Worm (Caenorhabditis elegans) whole organism, L2 larva: ENCODE results near the gene F17H10.2.
A peak's percentile ranks its signal among the peaks of the same experiment; 100 is the strongest.

Experiments used
- ZK546.5 ChIP-seq: sonication (generic microtip); optimal IDR thresholded peaks from 2 replicates; lab custom pipeline; 2017; ENCODE audit warnings: missing biosample characterization, missing genetic modification characterization
- fos-1 ChIP-seq: fragments of 150-350 bp; optimal IDR thresholded peaks from 2 replicates; lab custom pipeline; 2014; ENCODE audit warnings: missing biosample characterization, missing genetic modification characterization
- lin-13 ChIP-seq: fragments of 150-350 bp; optimal IDR thresholded peaks from 2 replicates; lab custom pipeline; 2014; ENCODE audit warnings: missing biosample characterization, missing genetic modification reagents, missing genetic modification characterization
- mdl-1 ChIP-seq, 2 experiments: fragments of 150-350 bp in 1 of 2; sonication (generic microtip) in 1 of 2; optimal IDR thresholded peaks; 2 replicates each; lab custom pipeline; 2017; ENCODE audit warnings: missing biosample characterization in 2 of 2, missing genetic modification characterization in 2 of 2
- nhr-12 ChIP-seq: fragments of 150-350 bp; optimal IDR thresholded peaks from 2 replicates; lab custom pipeline; 2014; ENCODE audit warnings: missing biosample characterization, missing genetic modification characterization
- nhr-129 ChIP-seq: fragments of 150-350 bp; optimal IDR thresholded peaks from 2 replicates; lab custom pipeline; 2014; ENCODE audit warnings: missing biosample characterization, missing genetic modification characterization
- nhr-237 ChIP-seq: fragments of 150-350 bp; optimal IDR thresholded peaks from 2 replicates; lab custom pipeline; 2014; ENCODE audit warnings: missing biosample characterization, missing genetic modification characterization
- snpc-4 ChIP-seq: fragments of 150-350 bp; optimal IDR thresholded peaks from 2 replicates; lab custom pipeline; 2014; ENCODE audit warnings: missing biosample characterization, missing genetic modification characterization
- unc-62 ChIP-seq: fragments of 150-350 bp; optimal IDR thresholded peaks from 2 replicates; lab custom pipeline; 2014; ENCODE audit warnings: missing biosample characterization, missing genetic modification reagents, missing genetic modification characterization

DNA sequence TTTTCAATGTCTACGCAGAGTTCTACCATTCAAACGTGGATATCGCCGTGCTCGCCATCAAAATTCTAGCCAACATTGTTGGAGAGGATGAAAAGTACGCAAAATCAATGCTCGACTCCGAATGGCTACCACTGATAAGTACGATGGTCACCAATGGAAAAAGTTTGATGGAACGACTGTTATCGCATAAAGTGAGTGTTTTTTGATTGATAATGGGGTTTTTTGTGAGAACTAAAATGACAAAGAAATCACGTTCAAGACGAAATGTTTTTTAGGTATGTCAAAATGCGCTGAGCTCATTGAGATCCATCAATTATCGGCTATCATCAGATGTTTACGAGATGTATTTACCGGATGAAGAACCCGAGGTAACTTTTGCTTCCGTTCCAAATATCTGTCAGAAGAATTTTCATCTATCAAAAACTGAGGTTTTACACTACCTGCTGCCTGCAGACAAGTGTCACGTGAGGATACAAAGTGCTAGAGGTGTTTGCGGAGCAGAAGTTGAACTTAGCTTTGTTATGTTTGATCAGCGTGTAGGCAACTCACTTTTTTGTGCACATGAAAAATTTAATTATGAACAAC lies 7.3 kb upstream of the F17H10.2 start:
- TF ChIP-seq fos-1 (peak; percentile 25), mdl-1 (tag; optimal IDR thresholded peaks at IDR 0.05; lab: Kevin White, UChicago) (no peak), snpc-4 (tag; lab: Kevin White, UChicago) (no peak), ZK546.5 (tag; lab: Kevin White, UChicago) (no peak), nhr-237 (tag; lab: Kevin White, UChicago) (no peak), nhr-129 (tag; lab: Kevin White, UChicago) (peak; percentile 69), unc-62 (GFP tag; lab: Kevin White, UChicago) (no peak), nhr-12 (tag; lab: Kevin White, UChicago) (no peak), lin-13 (GFP tag; lab: Kevin White, UChicago) (no peak)
